Worm (Caenorhabditis elegans) whole organism, early embryonic: ENCODE data around the gene srx-17.

Source experiments
- B0310.2 ChIP-seq: sonication (generic microtip); optimal IDR thresholded peaks from 2 replicates; lab custom pipeline; 2016; ENCODE audit warnings: mild to moderate bottlenecking, missing genetic modification characterization, missing compliant biosample characterization
- F13C5.2 ChIP-seq: sonication (generic microtip); optimal IDR thresholded peaks from 2 replicates; lab custom pipeline; 2017; ENCODE audit warnings: mild to moderate bottlenecking, missing genetic modification characterization, inconsistent platforms, missing compliant biosample characterization
- aly-1 ChIP-seq: sonication (generic microtip); optimal IDR thresholded peaks from 2 replicates; lab custom pipeline; 2016; ENCODE audit warnings: missing genetic modification characterization, missing compliant biosample characterization
- ama-1 ChIP-seq: fragments of 150-350 bp; optimal IDR thresholded peaks from 2 replicates; lab custom pipeline; 2014
- ceh-13 ChIP-seq: fragments of 200-800 bp; sonication (Bioruptor generic); optimal IDR thresholded peaks from 2 replicates; lab custom pipeline; 2018; ENCODE audit warnings: mild to moderate bottlenecking, missing genetic modification characterization, missing compliant biosample characterization
- ceh-36 ChIP-seq: sonication (generic microtip); optimal IDR thresholded peaks from 2 replicates; lab custom pipeline; 2016; ENCODE audit warnings: missing genetic modification characterization, inconsistent platforms, missing compliant biosample characterization
- ets-7 ChIP-seq: sonication (generic microtip); optimal IDR thresholded peaks from 2 replicates; lab custom pipeline; 2016; ENCODE audit warnings: missing genotype, missing genetic modification characterization, missing compliant biosample characterization
- flt-1 ChIP-seq: fragments of 200-800 bp; sonication (Bioruptor generic); IDR thresholded peaks from 2 replicates; pipeline ENCODE4 v1.3.6; 2022; ENCODE audit warnings: missing genetic modification characterization, missing compliant biosample characterization
- hmbx-1 ChIP-seq: sonication (generic microtip); optimal IDR thresholded peaks from 2 replicates; lab custom pipeline; 2016; ENCODE audit warnings: mild to moderate bottlenecking, missing genetic modification characterization, missing compliant biosample characterization
- hmg-4 ChIP-seq: fragments of 200-800 bp; sonication (Bioruptor generic); optimal IDR thresholded peaks from 2 replicates; lab custom pipeline; 2018; ENCODE audit warnings: mild to moderate bottlenecking, missing genetic modification characterization, missing compliant biosample characterization
- pes-1 ChIP-seq: fragments of 200-800 bp; sonication (Bioruptor generic); IDR thresholded peaks from 2 replicates; pipeline ENCODE4 v1.3.6; 2022; ENCODE audit warnings: missing genetic modification reagents, missing genetic modification characterization, missing compliant biosample characterization
- scrt-1 ChIP-seq: fragments of 200-800 bp; sonication (Bioruptor generic); IDR thresholded peaks from 2 replicates; pipeline ENCODE4 v1.3.6; 2022; ENCODE audit warnings: missing genetic modification characterization, missing compliant biosample characterization
- sea-1 ChIP-seq: fragments of 200-800 bp; sonication (Bioruptor generic); conservative IDR thresholded peaks from 2 replicates; pipeline ENCODE4 v1.3.6; 2022; ENCODE audit warnings: missing genetic modification characterization, missing compliant biosample characterization
- tbx-11 ChIP-seq: fragments of 200-800 bp; sonication (Bioruptor generic); IDR thresholded peaks from 2 replicates; pipeline ENCODE4 v1.3.6; 2022; ENCODE audit warnings: missing genetic modification characterization, missing compliant biosample characterization
- tra-4 ChIP-seq: sonication (generic microtip); optimal IDR thresholded peaks from 2 replicates; lab custom pipeline; 2017; ENCODE audit warnings: missing genetic modification characterization, missing compliant biosample characterization

The srx-17 gene

DNA sequence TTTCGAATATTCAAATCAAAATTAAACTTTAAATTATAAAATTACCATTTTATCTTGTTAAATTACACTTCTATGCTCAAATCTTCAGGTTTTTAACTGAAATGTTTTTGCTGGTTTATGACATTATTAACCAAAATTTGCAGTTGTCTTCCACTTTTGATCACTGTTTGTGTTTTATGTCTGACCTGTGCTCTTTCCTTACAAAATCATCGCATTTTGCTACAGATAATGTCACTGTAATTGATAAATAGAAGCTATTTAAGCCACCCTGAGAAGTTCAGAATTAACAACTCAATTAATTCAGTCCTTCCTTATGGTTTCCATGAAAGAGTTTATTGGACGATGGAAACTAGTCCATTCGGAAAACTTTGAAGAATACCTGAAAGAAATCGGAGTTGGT is 49.5 kb downstream of the srx-17 start, which contains the start of gene lbp-8:
TSS of gene lbp-8 (plus strand) at position 301 of the 400 bp plus-strand sequence.
- TF ChIP-seq scrt-1 (GFP tag; lab: Robert Waterston, UW) (no peak), F13C5.2 (tag; lab: Kevin White, UChicago) (no peak), tbx-11 (GFP tag; lab: Robert Waterston, UW) (no peak), pes-1 (GFP tag; lab: Robert Waterston, UW) (no peak), ets-7 (tag; lab: Kevin White, UChicago) (no peak), hmbx-1 (tag; lab: Kevin White, UChicago) (no peak), ama-1 (no peak), ceh-36 (tag; lab: Kevin White, UChicago) (no peak), sea-1 (no peak), hmg-4 (GFP tag; lab: Kevin White, UChicago) (no peak), aly-1 (tag; lab: Kevin White, UChicago) (no peak), ceh-13 (GFP tag; lab: Kevin White, UChicago) (no peak)

DNA sequence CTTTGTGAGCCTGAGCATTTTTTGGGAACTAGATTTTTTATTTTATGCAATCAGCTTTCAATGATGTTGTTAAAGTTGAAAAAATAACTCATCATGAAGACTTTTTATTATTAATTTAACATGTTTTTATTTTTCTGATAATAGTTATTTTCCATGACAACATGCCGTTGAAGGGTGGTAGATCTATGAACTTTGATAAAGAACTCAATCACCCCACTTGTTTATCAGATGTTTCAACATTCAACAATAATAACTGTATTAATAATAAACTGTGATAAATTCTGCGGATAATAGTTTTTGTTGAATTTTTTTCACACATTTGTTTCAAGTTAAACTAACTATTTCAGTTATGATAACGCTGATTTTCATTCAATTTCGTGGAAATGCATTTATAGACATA is 50.5 kb downstream of the srx-17 start:
- TF ChIP-seq B0310.2 (tag; lab: Kevin White, UChicago) (no peak), ets-7 (tag; lab: Kevin White, UChicago) (no peak), ceh-13 (GFP tag; lab: Kevin White, UChicago) (no peak), aly-1 (tag; lab: Kevin White, UChicago) (no peak), flt-1 (no peak), hmg-4 (GFP tag; lab: Kevin White, UChicago) (no peak), F13C5.2 (tag; lab: Kevin White, UChicago) (no peak), hmbx-1 (tag; lab: Kevin White, UChicago) (no peak), sea-1 (no peak), tra-4 (tag; lab: Kevin White, UChicago) (no peak), pes-1 (GFP tag; lab: Robert Waterston, UW) (no peak)
